Worm (Caenorhabditis elegans) whole organism, L1 larva: Measurements from ENCODE around the gene rnh-2.
A peak's percentile ranks its signal among the peaks of the same experiment; 100 is the strongest.

Experiments
- C16A3.4 ChIP-seq: fragments of 150-350 bp; optimal IDR thresholded peaks from 2 replicates; lab custom pipeline; 2014; ENCODE audit warnings: missing biosample characterization, missing genetic modification characterization
- ama-1 ChIP-seq: fragments of 150-350 bp; optimal IDR thresholded peaks from 2 replicates; lab custom pipeline; 2014
- hlh-17 ChIP-seq: fragments of 200-800 bp; sonication (Bioruptor generic); optimal IDR thresholded peaks from 2 replicates; lab custom pipeline; 2018; ENCODE audit warnings: missing genetic modification characterization, mild to moderate bottlenecking, missing compliant biosample characterization, moderate library complexity, borderline replicate concordance
- mdl-1 ChIP-seq, 2 experiments: fragments of 150-350 bp; optimal IDR thresholded peaks; 2 replicates each; lab custom pipeline; 2014 to 2017; ENCODE audit warnings: missing biosample characterization in 2 of 2, missing genetic modification characterization in 2 of 2, inconsistent platforms in 1 of 2
- nhr-12 ChIP-seq: sonication (generic microtip); optimal IDR thresholded peaks from 2 replicates; lab custom pipeline; 2017; ENCODE audit warnings: missing biosample characterization, missing genetic modification characterization
- nhr-71 ChIP-seq: sonication (generic microtip); optimal IDR thresholded peaks from 2 replicates; lab custom pipeline; 2016; ENCODE audit warnings: mild to moderate bottlenecking, missing genetic modification characterization, moderate library complexity, missing compliant biosample characterization
- pax-3 ChIP-seq: fragments of 200-800 bp; sonication (Bioruptor generic); optimal IDR thresholded peaks from 2 replicates; lab custom pipeline; 2018; ENCODE audit warnings: mild to moderate bottlenecking, missing genetic modification characterization, moderate library complexity, missing compliant biosample characterization
- rnt-1 ChIP-seq: sonication (generic microtip); optimal IDR thresholded peaks from 2 replicates; lab custom pipeline; 2016; ENCODE audit warnings: mild to moderate bottlenecking, missing genetic modification characterization, moderate library complexity, missing compliant biosample characterization
- tlp-1 ChIP-seq: fragments of 150-350 bp; optimal IDR thresholded peaks from 2 replicates; lab custom pipeline; 2014; ENCODE audit warnings: missing biosample characterization, missing genetic modification characterization
- ztf-11 ChIP-seq, 2 experiments: sonication (generic microtip); optimal IDR thresholded peaks; 2 replicates each; lab custom pipeline; 2016 to 2017; ENCODE audit warnings: missing genetic modification characterization in 2 of 2, missing biosample characterization in 1 of 2, missing compliant biosample characterization in 1 of 2
- ztf-4 ChIP-seq: fragments of 150-350 bp; optimal IDR thresholded peaks from 2 replicates; lab custom pipeline; 2014; ENCODE audit warnings: missing biosample characterization, missing genetic modification characterization

ce11 chrII:8496184-8496583, 20.8 kb upstream of the rnh-2 start:
- no peak for TF ChIP-seq ama-1 (lab: Kevin White, UChicago)
- no peak for TF ChIP-seq nhr-12
- no peak for TF ChIP-seq pax-3 (tag; lab: Kevin White, UChicago)
- TF ChIP-seq tlp-1 (tag; lab: Kevin White, UChicago) = no peak
- peak; percentile 56 for TF ChIP-seq rnt-1 (tag; lab: Kevin White, UChicago)
- TF ChIP-seq nhr-71 (tag; lab: Kevin White, UChicago) = peak; percentile 28
- TF ChIP-seq mdl-1 (tag; optimal IDR thresholded peaks at IDR 0.05; lab: Kevin White, UChicago) = no peak
- TF ChIP-seq ztf-11 (tag; optimal IDR thresholded peaks at IDR 0.05; lab: Kevin White, UChicago) = no peak
- TF ChIP-seq hlh-17 (GFP tag; lab: Kevin White, UChicago) = no peak
- no peak for TF ChIP-seq ztf-4 (tag; lab: Kevin White, UChicago)
- no peak for TF ChIP-seq C16A3.4 (tag; lab: Kevin White, UChicago)
